Fruit fly (Drosophila melanogaster) whole organism, embryonic: Measurements from ENCODE around the gene Bfc.

Experiments
- Adf1 ChIP-seq: fragments of 200-800 bp; sonication (Bioruptor generic); IDR thresholded peaks from 2 replicates; pipeline ENCODE4 v1.3.6; 2022; ENCODE audit warnings: missing biosample characterization, missing genetic modification characterization
- CG10543 ChIP-seq: fragments of 200-800 bp; sonication (Bioruptor generic); optimal IDR thresholded peaks from 3 replicates; lab custom pipeline; 2017; ENCODE audit warnings: missing biosample characterization, mild to moderate bottlenecking, missing genetic modification characterization, moderate library complexity
- CG10654 ChIP-seq: fragments of 200-800 bp; sonication (Bioruptor generic); optimal IDR thresholded peaks from 2 replicates; lab custom pipeline; 2016; ENCODE audit warnings: missing biosample characterization, missing genetic modification characterization
- CG12071 ChIP-seq: fragments of 200-800 bp; sonication (Bioruptor generic); optimal IDR thresholded peaks from 3 replicates; lab custom pipeline; 2018; ENCODE audit warnings: missing biosample characterization, mild to moderate bottlenecking, missing genetic modification characterization
- CG1529 ChIP-seq: fragments of 200-800 bp; sonication (Bioruptor generic); optimal IDR thresholded peaks from 3 replicates; lab custom pipeline; 2018; ENCODE audit warnings: missing biosample characterization, missing genetic modification characterization
- CG16779 ChIP-seq: fragments of 200-800 bp; sonication (Bioruptor generic); IDR thresholded peaks from 2 replicates; pipeline ENCODE4 v1.3.6; 2022; ENCODE audit warnings: missing biosample characterization, missing genetic modification characterization
- CG16813 ChIP-seq: fragments of 200-800 bp; sonication (Bioruptor generic); IDR thresholded peaks from 3 replicates; pipeline ENCODE4 v1.3.6; 2022; ENCODE audit warnings: missing biosample characterization, missing genetic modification characterization; ENCODE audit not compliant: partially characterized antibody
- CG17359 ChIP-seq: fragments of 200-800 bp; sonication (Bioruptor generic); optimal IDR thresholded peaks from 3 replicates; lab custom pipeline; 2018; ENCODE audit warnings: missing biosample characterization, mild to moderate bottlenecking, missing genetic modification characterization, moderate library complexity
- CG17568 ChIP-seq: fragments of 200-800 bp; sonication (Bioruptor generic); optimal IDR thresholded peaks from 2 replicates; lab custom pipeline; 2018; ENCODE audit warnings: missing biosample characterization, mild to moderate bottlenecking, missing genetic modification characterization, moderate library complexity
- CG17829 ChIP-seq: fragments of 200-800 bp; optimal IDR thresholded peaks from 2 replicates; lab custom pipeline; 2019; ENCODE audit warnings: missing biosample characterization, mild to moderate bottlenecking, missing genetic modification characterization, moderate library complexity
- CG32767 ChIP-seq: fragments of 200-800 bp; sonication (Bioruptor generic); IDR thresholded peaks from 2 replicates; pipeline ENCODE4 v1.3.6; 2022; ENCODE audit warnings: missing biosample characterization, missing genetic modification characterization
- CG4617 ChIP-seq: fragments of 200-800 bp; sonication (Bioruptor generic); optimal IDR thresholded peaks from 3 replicates; lab custom pipeline; 2016; ENCODE audit warnings: missing biosample characterization, missing genetic modification characterization, borderline replicate concordance
- CG8290 ChIP-seq, 3 experiments: fragments of 200-800 bp; sonication (Bioruptor generic); optimal IDR thresholded peaks; 2 replicates each; lab custom pipeline; 2016 to 2019; ENCODE audit warnings: missing biosample characterization in 3 of 3, missing genetic modification characterization in 3 of 3, mild to moderate bottlenecking in 2 of 3, moderate library complexity in 1 of 3
- CG9727 ChIP-seq: fragments of 200-800 bp; sonication (Bioruptor generic); optimal IDR thresholded peaks from 3 replicates; lab custom pipeline; 2017; ENCODE audit warnings: missing biosample characterization, mild to moderate bottlenecking, missing genetic modification characterization
- CG9797 ChIP-seq: fragments of 200-800 bp; sonication (Bioruptor generic); optimal IDR thresholded peaks from 3 replicates; lab custom pipeline; 2018; ENCODE audit warnings: missing biosample characterization, mild to moderate bottlenecking, missing genetic modification characterization
- CrebB ChIP-seq: fragments of 200-800 bp; sonication (Bioruptor generic); optimal IDR thresholded peaks from 3 replicates; lab custom pipeline; 2018; ENCODE audit warnings: missing biosample characterization, mild to moderate bottlenecking, missing genetic modification characterization
- Dek ChIP-seq: fragments of 200-800 bp; sonication (Bioruptor generic); optimal IDR thresholded peaks from 3 replicates; lab custom pipeline; 2019; ENCODE audit warnings: missing biosample characterization, mild to moderate bottlenecking, missing genetic modification characterization, moderate library complexity
- Hey ChIP-seq: fragments of 200-800 bp; sonication (Bioruptor generic); optimal IDR thresholded peaks from 3 replicates; lab custom pipeline; 2018; ENCODE audit warnings: missing biosample characterization, mild to moderate bottlenecking, missing genetic modification characterization
- Hmx ChIP-seq: fragments of 200-800 bp; sonication (Bioruptor generic); optimal IDR thresholded peaks from 2 replicates; lab custom pipeline; 2016; ENCODE audit warnings: missing biosample characterization, missing genetic modification characterization
- Jarid2 ChIP-seq: fragments of 200-800 bp; sonication (Bioruptor generic); optimal IDR thresholded peaks from 3 replicates; lab custom pipeline; 2017; ENCODE audit warnings: mild to moderate bottlenecking, missing biosample characterization, missing genetic modification reagents, missing genetic modification characterization
- MBD-R2 ChIP-seq: fragments of 200-800 bp; sonication (Bioruptor generic); IDR thresholded peaks from 2 replicates; pipeline ENCODE4 v1.3.6; 2022; ENCODE audit warnings: missing biosample characterization, missing genetic modification characterization
- MESR4 ChIP-seq: fragments of 200-800 bp; sonication (Bioruptor generic); optimal IDR thresholded peaks from 2 replicates; lab custom pipeline; 2018; ENCODE audit warnings: missing biosample characterization, mild to moderate bottlenecking, missing genetic modification characterization, moderate library complexity
- NK7.1 ChIP-seq: fragments of 200-800 bp; sonication (Bioruptor generic); optimal IDR thresholded peaks from 3 replicates; lab custom pipeline; 2016; ENCODE audit warnings: missing biosample characterization, missing genetic modification characterization
- NfI ChIP-seq: fragments of 200-800 bp; sonication (Bioruptor generic); optimal IDR thresholded peaks from 3 replicates; lab custom pipeline; 2018; ENCODE audit warnings: missing biosample characterization, mild to moderate bottlenecking, missing genetic modification characterization, moderate library complexity
- Opbp ChIP-seq: fragments of 200-800 bp; sonication (Bioruptor generic); IDR thresholded peaks from 3 replicates; pipeline ENCODE4 v1.3.6; 2022; ENCODE audit warnings: missing biosample characterization, missing genetic modification characterization; ENCODE audit not compliant: partially characterized antibody
- Ravus ChIP-seq: fragments of 200-800 bp; sonication (Bioruptor generic); IDR thresholded peaks from 2 replicates; pipeline ENCODE4 v1.3.6; 2022; ENCODE audit warnings: missing biosample characterization, missing genetic modification characterization
- Scr ChIP-seq: fragments of 200-800 bp; sonication (Bioruptor generic); IDR thresholded peaks from 2 replicates; pipeline ENCODE4 v1.3.6; 2022; ENCODE audit warnings: missing biosample characterization, missing genetic modification characterization; ENCODE audit not compliant: partially characterized antibody
- Side ChIP-seq: fragments of 200-800 bp; sonication (Bioruptor generic); optimal IDR thresholded peaks from 2 replicates; lab custom pipeline; 2016; ENCODE audit warnings: missing biosample characterization, missing genetic modification characterization
- amos ChIP-seq: fragments of 200-800 bp; sonication (Bioruptor generic); IDR thresholded peaks from 2 replicates; pipeline ENCODE4 v1.3.6; 2022; ENCODE audit warnings: missing biosample characterization, missing genetic modification characterization; ENCODE audit not compliant: partially characterized antibody
- bcd ChIP-seq: fragments of 200-800 bp; sonication (Bioruptor generic); optimal IDR thresholded peaks from 2 replicates; lab custom pipeline; 2017; ENCODE audit warnings: missing biosample characterization, mild to moderate bottlenecking, missing genetic modification characterization
- bsh ChIP-seq, 2 experiments: fragments of 200-800 bp; sonication (Bioruptor generic); optimal IDR thresholded peaks; 2 replicates each; lab custom pipeline; 2017 to 2018; ENCODE audit warnings: mild to moderate bottlenecking in 2 of 2, missing biosample characterization in 2 of 2, missing genetic modification characterization in 2 of 2, moderate library complexity in 1 of 2
- cad ChIP-seq: fragments of >200 bp; optimal IDR thresholded peaks from 2 replicates; lab custom pipeline; 2017; ENCODE audit warnings: missing biosample characterization, missing genetic modification characterization
- cato ChIP-seq: fragments of 200-800 bp; sonication (Bioruptor generic); optimal IDR thresholded peaks from 2 replicates; lab custom pipeline; 2016; ENCODE audit warnings: missing biosample characterization, missing genetic modification characterization, borderline replicate concordance
- croc ChIP-seq: fragments of 200-800 bp; sonication (Bioruptor generic); conservative IDR thresholded peaks from 3 replicates; pipeline ENCODE4 v1.3.6; 2022; ENCODE audit warnings: missing biosample characterization, missing genetic modification characterization
- dpn ChIP-seq, 2 experiments: fragments of 200-800 bp; sonication (Bioruptor generic); optimal IDR thresholded peaks; 3 replicates each; lab custom pipeline; 2016; ENCODE audit warnings: missing biosample characterization in 2 of 2, missing genetic modification characterization in 2 of 2
- ems ChIP-seq: fragments of 200-800 bp; sonication (Bioruptor generic); optimal IDR thresholded peaks from 3 replicates; lab custom pipeline; 2016; ENCODE audit warnings: missing biosample characterization, missing genetic modification characterization
- gem ChIP-seq: fragments of 200-800 bp; sonication (Bioruptor generic); optimal IDR thresholded peaks from 2 replicates; lab custom pipeline; 2019; ENCODE audit warnings: missing biosample characterization, mild to moderate bottlenecking, missing genetic modification characterization, moderate library complexity
- hth ChIP-seq: fragments of >200 bp; optimal IDR thresholded peaks from 2 replicates; lab custom pipeline; 2017; ENCODE audit warnings: inconsistent platforms
- inv ChIP-seq: fragments of 200-800 bp; sonication (Bioruptor generic); IDR thresholded peaks from 2 replicates; pipeline ENCODE4 v1.3.6; 2022; ENCODE audit warnings: missing biosample characterization, missing genetic modification characterization; ENCODE audit not compliant: partially characterized antibody
- kay ChIP-seq: fragments of 200-800 bp; sonication (Bioruptor generic); optimal IDR thresholded peaks from 2 replicates; lab custom pipeline; 2016; ENCODE audit warnings: missing biosample characterization, missing genetic modification characterization
- ken ChIP-seq: fragments of 200-800 bp; sonication (Bioruptor generic); IDR thresholded peaks from 3 replicates; pipeline ENCODE4 v1.3.6; 2022; ENCODE audit warnings: missing biosample characterization, missing genetic modification characterization
- luna ChIP-seq: fragments of 200-800 bp; sonication (Bioruptor generic); optimal IDR thresholded peaks from 2 replicates; lab custom pipeline; 2016; ENCODE audit warnings: missing biosample characterization, missing genetic modification characterization
- peb ChIP-seq: fragments of 200-800 bp; sonication (Bioruptor generic); IDR thresholded peaks from 2 replicates; pipeline ENCODE4 v1.3.6; 2022; ENCODE audit warnings: missing biosample characterization, missing genetic modification characterization
- pum ChIP-seq: fragments of 200-800 bp; sonication (Bioruptor generic); optimal IDR thresholded peaks from 2 replicates; lab custom pipeline; 2016; ENCODE audit warnings: missing biosample characterization, missing genetic modification characterization
- sr ChIP-seq: fragments of 200-800 bp; sonication (Bioruptor generic); IDR thresholded peaks from 3 replicates; pipeline ENCODE4 v1.3.6; 2022; ENCODE audit warnings: missing biosample characterization, missing genetic modification characterization
- tna ChIP-seq: fragments of 200-800 bp; sonication (Bioruptor generic); IDR thresholded peaks from 2 replicates; pipeline ENCODE4 v1.3.6; 2022; ENCODE audit warnings: missing biosample characterization, missing genetic modification characterization; ENCODE audit not compliant: partially characterized antibody
- unc-4 ChIP-seq: fragments of 200-800 bp; sonication (Bioruptor generic); IDR thresholded peaks from 2 replicates; pipeline ENCODE4 v1.3.6; 2022; ENCODE audit warnings: missing biosample characterization, missing genetic modification characterization; ENCODE audit not compliant: partially characterized antibody
- unpg ChIP-seq: fragments of 200-800 bp; sonication (Bioruptor generic); optimal IDR thresholded peaks from 3 replicates; lab custom pipeline; 2018; ENCODE audit warnings: missing biosample characterization, mild to moderate bottlenecking, missing genetic modification characterization, moderate library complexity
- zen2 ChIP-seq: fragments of 200-800 bp; sonication (Bioruptor generic); IDR thresholded peaks from 3 replicates; pipeline ENCODE4 v1.3.6; 2022; ENCODE audit warnings: missing biosample characterization, missing genetic modification characterization; ENCODE audit not compliant: partially characterized antibody
- zfh1 ChIP-seq: fragments of 200-800 bp; sonication (Bioruptor generic); IDR thresholded peaks from 3 replicates; pipeline ENCODE4 v1.3.6; 2022; ENCODE audit warnings: missing biosample characterization, missing genetic modification characterization

Bfc gene

DNA sequence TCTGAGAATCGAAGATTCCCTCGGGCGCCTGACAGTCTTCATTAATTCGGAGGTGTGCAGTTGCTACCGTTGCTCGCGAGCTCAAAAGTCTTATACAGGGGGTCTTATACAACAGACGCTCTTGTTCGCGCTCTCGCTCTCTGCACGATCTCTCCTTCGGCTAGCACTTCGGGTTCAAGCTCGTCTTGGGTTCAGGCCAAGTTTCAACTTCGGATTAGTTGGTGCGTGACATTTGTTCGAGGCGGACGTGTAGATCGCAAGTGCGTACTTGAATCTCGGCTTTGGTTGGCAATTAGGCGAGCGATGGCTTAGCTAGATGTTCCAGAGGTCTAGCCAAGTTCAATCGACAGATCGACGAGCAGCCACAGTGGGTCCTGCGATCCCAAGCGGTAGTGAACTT is 42.3 kb upstream of the Bfc start (continued):
- no peak for TF ChIP-seq CG32767
- TF ChIP-seq CG4617 (GFP tag; lab: Kevin White, UChicago), result no peak
- no peak for TF ChIP-seq CG1529 (GFP tag; lab: Kevin White, UChicago)
- no peak for TF ChIP-seq CG8290 (GFP tag; optimal IDR thresholded peaks at IDR 0.05; lab: Kevin White, UChicago)
- TF ChIP-seq CG8290 (tag; optimal IDR thresholded peaks at IDR 0.05; lab: Kevin White, UChicago), result peak in 1 of 2 experiments; percentile 7
- no peak for TF ChIP-seq CG10654 (GFP tag; lab: Kevin White, UChicago)
- no peak for TF ChIP-seq CG17829
- no peak for TF ChIP-seq hth (lab: Kevin White, UChicago)
- TF ChIP-seq NK7.1, result no peak
- no peak for TF ChIP-seq croc (GFP tag; lab: Robert Waterston, UW)
- no peak for TF ChIP-seq CG17568 (GFP tag; lab: Kevin White, UChicago)
- TF ChIP-seq CG9727, result no peak
- TF ChIP-seq CG9797 (GFP tag; lab: Kevin White, UChicago), result no peak
- TF ChIP-seq amos (GFP tag; lab: Robert Waterston, UW), result no peak
- 0 out of 2 replicates have a peak, but pooled peaks have one; percentile 32 for TF ChIP-seq unc-4 (GFP tag; lab: Robert Waterston, UW)
- TF ChIP-seq Scr (GFP tag; lab: Robert Waterston, UW), result no peak
- no peak for TF ChIP-seq CG16813 (GFP tag; lab: Robert Waterston, UW)
- TF ChIP-seq unpg (GFP tag; lab: Kevin White, UChicago), result no peak
- TF ChIP-seq CG10543 (GFP tag; lab: Kevin White, UChicago), result no peak
- 0 out of 2 replicates have a peak, but pooled peaks have one; percentile 37 for TF ChIP-seq tna (GFP tag; lab: Robert Waterston, UW)
- no peak for TF ChIP-seq CG12071 (GFP tag; lab: Kevin White, UChicago)
- TF ChIP-seq bsh (GFP tag; optimal IDR thresholded peaks at IDR 0.05; lab: Kevin White, UChicago), result no peak
- no peak for TF ChIP-seq MESR4 (GFP tag; lab: Kevin White, UChicago)
- peak; percentile 84 for TF ChIP-seq Jarid2 (GFP tag; lab: Kevin White, UChicago)
- TF ChIP-seq CG17359 (tag; lab: Kevin White, UChicago), result no peak
- no peak for TF ChIP-seq MBD-R2 (GFP tag; lab: Robert Waterston, UW)
- no peak for TF ChIP-seq ems (GFP tag; lab: Kevin White, UChicago)
- TF ChIP-seq cato (GFP tag; lab: Kevin White, UChicago), result no peak
- TF ChIP-seq Ravus, result no peak
- no peak for TF ChIP-seq ken
- no peak for TF ChIP-seq NfI
- no peak for TF ChIP-seq peb (GFP tag; lab: Robert Waterston, UW)
- no peak for TF ChIP-seq CG16779 (GFP tag; lab: Robert Waterston, UW)
- no peak for TF ChIP-seq inv (GFP tag; lab: Robert Waterston, UW)
- no peak for TF ChIP-seq zfh1 (GFP tag; lab: Robert Waterston, UW)
- no peak for TF ChIP-seq sr
- TF ChIP-seq Opbp, result 0 out of 3 replicates have a peak, but pooled peaks have one; percentile 48
- TF ChIP-seq Adf1 (GFP tag; lab: Robert Waterston, UW), result no peak
- no peak for TF ChIP-seq Side (GFP tag; lab: Kevin White, UChicago)
- no peak for TF ChIP-seq dpn (GFP tag; optimal IDR thresholded peaks at IDR 0.05; lab: Kevin White, UChicago)
- no peak for TF ChIP-seq Dek (tag; lab: Kevin White, UChicago)
- TF ChIP-seq cad, result no peak
- TF ChIP-seq bcd (GFP tag; lab: Kevin White, UChicago), result peak; percentile 28
- TF ChIP-seq kay (GFP tag; lab: Kevin White, UChicago), result no peak
- no peak for TF ChIP-seq gem (tag; lab: Kevin White, UChicago)
- TF ChIP-seq pum (GFP tag; lab: Kevin White, UChicago), result no peak
- no peak for TF ChIP-seq Hey (tag; lab: Kevin White, UChicago)
- no peak for TF ChIP-seq luna (GFP tag; lab: Kevin White, UChicago)
- TF ChIP-seq CrebB (tag; lab: Kevin White, UChicago), result no peak
- no peak for TF ChIP-seq Hmx (GFP tag; lab: Kevin White, UChicago)
- TF ChIP-seq zen2 (GFP tag; lab: Robert Waterston, UW), result 0 out of 3 replicates have a peak, but pooled peaks have one; percentile 30
